Fruit fly (Drosophila melanogaster) whole organism, embryonic: ENCODE measurements around the gene Nab2.

Experiments used
- Adf1 ChIP-seq: fragments of 200-800 bp; sonication (Bioruptor generic); IDR thresholded peaks from 2 replicates; pipeline ENCODE4 v1.3.6; 2022; ENCODE audit warnings: missing biosample characterization, missing genetic modification characterization
- B-H1 ChIP-seq: fragments of 200-800 bp; sonication (Bioruptor generic); IDR thresholded peaks from 3 replicates; pipeline ENCODE4 v1.3.6; 2022; ENCODE audit warnings: missing biosample characterization, missing genetic modification characterization
- CG1024 ChIP-seq: fragments of 200-800 bp; sonication (Bioruptor generic); IDR thresholded peaks from 2 replicates; pipeline ENCODE4 v1.3.6; 2022; ENCODE audit warnings: missing biosample characterization, missing genetic modification characterization
- CG10431 ChIP-seq: fragments of 200-800 bp; sonication (Bioruptor generic); optimal IDR thresholded peaks from 3 replicates; lab custom pipeline; 2018; ENCODE audit warnings: missing biosample characterization, mild to moderate bottlenecking, missing genetic modification characterization
- CG11456 ChIP-seq: fragments of 200-800 bp; sonication (Bioruptor generic); IDR thresholded peaks from 3 replicates; pipeline ENCODE4 v1.3.6; 2022; ENCODE audit warnings: missing biosample characterization, missing genetic modification characterization
- CG12942 ChIP-seq: fragments of 200-800 bp; sonication (Bioruptor generic); optimal IDR thresholded peaks from 3 replicates; lab custom pipeline; 2016; ENCODE audit warnings: missing biosample characterization, missing genetic modification characterization
- CG1602 ChIP-seq: fragments of 200-800 bp; sonication (Bioruptor generic); optimal IDR thresholded peaks from 3 replicates; lab custom pipeline; 2016; ENCODE audit warnings: missing biosample characterization, missing genetic modification characterization
- CG1603 ChIP-seq: fragments of 200-800 bp; sonication (Bioruptor generic); optimal IDR thresholded peaks from 2 replicates; lab custom pipeline; 2019; ENCODE audit warnings: missing biosample characterization, mild to moderate bottlenecking, missing genetic modification characterization, moderate library complexity
- CG16863 ChIP-seq: fragments of 200-800 bp; sonication (Bioruptor generic); optimal IDR thresholded peaks from 3 replicates; lab custom pipeline; 2016; ENCODE audit warnings: missing biosample characterization, missing genetic modification characterization
- CG17568 ChIP-seq: fragments of 200-800 bp; sonication (Bioruptor generic); optimal IDR thresholded peaks from 2 replicates; lab custom pipeline; 2018; ENCODE audit warnings: missing biosample characterization, mild to moderate bottlenecking, missing genetic modification characterization, moderate library complexity
- CG3065 ChIP-seq: fragments of 200-800 bp; sonication (Bioruptor generic); optimal IDR thresholded peaks from 2 replicates; lab custom pipeline; 2016; ENCODE audit warnings: missing biosample characterization, missing genetic modification characterization
- CG33557 ChIP-seq: fragments of 200-800 bp; sonication (Bioruptor generic); optimal IDR thresholded peaks from 2 replicates; lab custom pipeline; 2019; ENCODE audit warnings: missing biosample characterization, mild to moderate bottlenecking, missing genetic modification characterization, moderate library complexity
- CG34224 ChIP-seq: fragments of 200-800 bp; sonication (Bioruptor generic); IDR thresholded peaks from 3 replicates; pipeline ENCODE4 v1.3.6; 2022; ENCODE audit warnings: missing biosample characterization, missing genetic modification characterization; ENCODE audit not compliant: partially characterized antibody
- CG4360 ChIP-seq: fragments of 200-800 bp; sonication (Bioruptor generic); IDR thresholded peaks from 2 replicates; pipeline ENCODE4 v1.3.6; 2022; ENCODE audit warnings: missing biosample characterization, missing genetic modification characterization
- CG4707 ChIP-seq: fragments of 200-800 bp; sonication (Bioruptor generic); optimal IDR thresholded peaks from 2 replicates; lab custom pipeline; 2018; ENCODE audit warnings: missing biosample characterization, mild to moderate bottlenecking, missing genetic modification characterization, moderate library complexity
- CG6175 ChIP-seq: fragments of 200-800 bp; sonication (Bioruptor generic); IDR thresholded peaks from 3 replicates; pipeline ENCODE4 v1.3.6; 2022; ENCODE audit warnings: missing biosample characterization, missing genetic modification characterization
- CG6254 ChIP-seq: fragments of 200-800 bp; sonication (Bioruptor generic); optimal IDR thresholded peaks from 3 replicates; lab custom pipeline; 2017; ENCODE audit warnings: mild to moderate bottlenecking, missing biosample characterization, missing genetic modification reagents, missing genetic modification characterization
- CG7556 ChIP-seq: fragments of 200-800 bp; sonication (Bioruptor generic); optimal IDR thresholded peaks from 2 replicates; lab custom pipeline; 2017; ENCODE audit warnings: missing biosample characterization, mild to moderate bottlenecking, missing genetic modification characterization
- CG8089 ChIP-seq: fragments of 200-800 bp; sonication (Bioruptor generic); optimal IDR thresholded peaks from 3 replicates; lab custom pipeline; 2016; ENCODE audit warnings: missing biosample characterization, missing genetic modification characterization
- Dref ChIP-seq: fragments of 200-800 bp; sonication (Bioruptor generic); IDR thresholded peaks from 2 replicates; pipeline ENCODE4 v1.3.6; 2022; ENCODE audit warnings: missing biosample characterization, missing genetic modification characterization
- Ets65A ChIP-seq: fragments of 200-800 bp; sonication (Bioruptor generic); peaks from one replicate; lab custom pipeline; 2016; ENCODE audit warnings: missing biosample characterization, missing genetic modification characterization
- HmgD ChIP-seq: fragments of 200-800 bp; sonication (Bioruptor generic); optimal IDR thresholded peaks from 3 replicates; lab custom pipeline; 2016; ENCODE audit warnings: missing biosample characterization, missing genetic modification characterization
- Hmr ChIP-seq: fragments of 200-800 bp; sonication (Bioruptor generic); optimal IDR thresholded peaks from 3 replicates; lab custom pipeline; 2017; ENCODE audit warnings: mild to moderate bottlenecking, missing biosample characterization, missing genetic modification reagents, missing genetic modification characterization
- Max ChIP-seq: fragments of 200-800 bp; sonication (Bioruptor generic); optimal IDR thresholded peaks from 2 replicates; lab custom pipeline; 2016; ENCODE audit warnings: missing biosample characterization, mild to moderate bottlenecking, missing genetic modification characterization
- Mrtf ChIP-seq: fragments of 200-800 bp; sonication (Bioruptor generic); IDR thresholded peaks from 3 replicates; pipeline ENCODE4 v1.3.6; 2022; ENCODE audit warnings: missing biosample characterization, missing genetic modification characterization
- Neu2 ChIP-seq: fragments of 200-800 bp; sonication (Bioruptor generic); optimal IDR thresholded peaks from 3 replicates; lab custom pipeline; 2016; ENCODE audit warnings: missing biosample characterization, missing genetic modification characterization, borderline replicate concordance
- Oaz ChIP-seq: fragments of 200-800 bp; sonication (Bioruptor generic); IDR thresholded peaks from 2 replicates; pipeline ENCODE4 v1.3.6; 2022; ENCODE audit warnings: missing biosample characterization, missing genetic modification characterization
- Oli ChIP-seq: fragments of 200-800 bp; sonication (Bioruptor generic); optimal IDR thresholded peaks from 2 replicates; lab custom pipeline; 2018; ENCODE audit warnings: missing biosample characterization, mild to moderate bottlenecking, missing genetic modification characterization, moderate library complexity
- Scr ChIP-seq: fragments of 200-800 bp; sonication (Bioruptor generic); IDR thresholded peaks from 2 replicates; pipeline ENCODE4 v1.3.6; 2022; ENCODE audit warnings: missing biosample characterization, missing genetic modification characterization; ENCODE audit not compliant: partially characterized antibody
- Sry-δ ChIP-seq: fragments of 200-800 bp; sonication (Bioruptor generic); optimal IDR thresholded peaks from 2 replicates; lab custom pipeline; 2016; ENCODE audit warnings: missing biosample characterization, missing genetic modification characterization
- Stat92E ChIP-seq, 3 experiments: fragments of >200 bp in 2 of 3; fragments of 200-800 bp in 1 of 3; sonication (Bioruptor generic) in 1 of 3; optimal IDR thresholded peaks; 2 replicates each; lab custom pipeline; 2017 to 2019; ENCODE audit warnings: missing biosample characterization in 3 of 3, missing genetic modification characterization in 3 of 3, mild to moderate bottlenecking in 1 of 3, moderate library complexity in 1 of 3
- Vsx1 ChIP-seq: fragments of 200-800 bp; sonication (Bioruptor generic); optimal IDR thresholded peaks from 2 replicates; lab custom pipeline; 2017; ENCODE audit warnings: missing biosample characterization, mild to moderate bottlenecking, missing genetic modification characterization, missing genetic modification reagents
- aop ChIP-seq: fragments of 200-800 bp; sonication (Bioruptor generic); IDR thresholded peaks from 2 replicates; pipeline ENCODE4 v1.3.6; 2022; ENCODE audit warnings: missing biosample characterization, missing genetic modification characterization
- az2 ChIP-seq: fragments of 200-800 bp; sonication (Bioruptor generic); optimal IDR thresholded peaks from 3 replicates; lab custom pipeline; 2016; ENCODE audit warnings: missing biosample characterization, missing genetic modification characterization
- bowl ChIP-seq: fragments of 200-800 bp; sonication (Bioruptor generic); IDR thresholded peaks from 2 replicates; pipeline ENCODE4 v1.3.6; 2022; ENCODE audit warnings: missing biosample characterization, missing genetic modification characterization
- ci ChIP-seq: fragments of 200-800 bp; sonication (Bioruptor generic); IDR thresholded peaks from 3 replicates; pipeline ENCODE4 v1.3.6; 2022; ENCODE audit warnings: missing biosample characterization, missing genetic modification characterization
- dan ChIP-seq: fragments of 200-800 bp; sonication (Bioruptor generic); IDR thresholded peaks from 2 replicates; pipeline ENCODE4 v1.3.6; 2022; ENCODE audit warnings: missing biosample characterization, missing genetic modification characterization
- dimm ChIP-seq: fragments of 200-800 bp; sonication (Bioruptor generic); IDR thresholded peaks from 2 replicates; pipeline ENCODE4 v1.3.6; 2022; ENCODE audit warnings: missing biosample characterization, missing genetic modification characterization
- emc ChIP-seq: fragments of 200-800 bp; sonication (Bioruptor generic); optimal IDR thresholded peaks from 2 replicates; lab custom pipeline; 2016; ENCODE audit warnings: missing biosample characterization, missing genetic modification characterization
- ems ChIP-seq: fragments of 200-800 bp; sonication (Bioruptor generic); optimal IDR thresholded peaks from 3 replicates; lab custom pipeline; 2016; ENCODE audit warnings: missing biosample characterization, missing genetic modification characterization
- fd64A ChIP-seq: fragments of 200-800 bp; sonication (Bioruptor generic); optimal IDR thresholded peaks from 3 replicates; lab custom pipeline; 2018; ENCODE audit warnings: missing biosample characterization, mild to moderate bottlenecking, missing genetic modification characterization
- gsb ChIP-seq: fragments of 200-800 bp; sonication (Bioruptor generic); IDR thresholded peaks from 2 replicates; pipeline ENCODE4 v1.3.6; 2022; ENCODE audit warnings: missing biosample characterization, missing genetic modification characterization
- lov ChIP-seq, 2 experiments: fragments of 200-800 bp in 1 of 2; fragments of >200 bp in 1 of 2; sonication (Bioruptor generic) in 1 of 2; IDR thresholded peaks in 1 of 2; optimal IDR thresholded peaks in 1 of 2; 2 replicates in 1 of 2; 3 replicates in 1 of 2; pipeline versions ENCODE4 v1.3.6 to Lab custom; 2017 to 2022; ENCODE audit warnings: missing biosample characterization in 1 of 2, missing genetic modification characterization in 1 of 2
- pan ChIP-seq, 4 experiments: fragments of >200 bp in 3 of 4; fragments of 200-800 bp in 1 of 4; sonication (Bioruptor generic) in 1 of 4; optimal IDR thresholded peaks in 3 of 4; IDR thresholded peaks in 1 of 4; 2 replicates each; pipeline versions ENCODE4 v1.3.6 to Lab custom; 2017 to 2022; ENCODE audit warnings: missing biosample characterization in 2 of 4, missing genetic modification characterization in 2 of 4, mixed read lengths in 1 of 4
- pb ChIP-seq: fragments of 200-800 bp; sonication (Bioruptor generic); optimal IDR thresholded peaks from 3 replicates; lab custom pipeline; 2016; ENCODE audit warnings: missing biosample characterization, missing genetic modification characterization
- pita ChIP-seq: fragments of 200-800 bp; sonication (Bioruptor generic); optimal IDR thresholded peaks from 2 replicates; lab custom pipeline; 2017; ENCODE audit warnings: missing biosample characterization, mild to moderate bottlenecking, missing genetic modification characterization
- psq ChIP-seq: fragments of 200-800 bp; sonication (Bioruptor generic); optimal IDR thresholded peaks from 2 replicates; lab custom pipeline; 2017; ENCODE audit warnings: missing biosample characterization, missing genetic modification characterization
- pum ChIP-seq: fragments of 200-800 bp; sonication (Bioruptor generic); optimal IDR thresholded peaks from 2 replicates; lab custom pipeline; 2016; ENCODE audit warnings: missing biosample characterization, missing genetic modification characterization
- sens ChIP-seq: fragments of 200-800 bp; sonication (Bioruptor generic); peaks from one replicate; lab custom pipeline; 2016; ENCODE audit warnings: missing biosample characterization, missing genetic modification characterization
- shn ChIP-seq: fragments of 200-800 bp; sonication (Bioruptor generic); optimal IDR thresholded peaks from 3 replicates; lab custom pipeline; 2016; ENCODE audit warnings: missing biosample characterization, missing genetic modification characterization

The Nab2 gene

dm6 chr3R:24348420-24349190, 30.4 kb upstream of the Nab2 start, which contains the start of the genes CG5746 and CG6454 (continued):
- TF ChIP-seq HmgD (GFP tag; lab: Kevin White, UChicago) (no peak), bowl (GFP tag; lab: Robert Waterston, UW) (no peak), sens (GFP tag; lab: Kevin White, UChicago) (peak; percentile 94), CG1602 (GFP tag; lab: Kevin White, UChicago) (peak; percentile 51), CG1024 (GFP tag; lab: Robert Waterston, UW) (no peak), psq (GFP tag; lab: Kevin White, UChicago) (peak; percentile 23), CG8089 (GFP tag; lab: Kevin White, UChicago) (peak; percentile 21), CG33557 (peak; percentile 44), Neu2 (GFP tag; lab: Kevin White, UChicago) (peak; percentile 18), CG34224 (no peak), emc (no peak), CG6175 (GFP tag; lab: Robert Waterston, UW) (no peak), aop (GFP tag; lab: Robert Waterston, UW) (no peak), CG16863 (GFP tag; lab: Kevin White, UChicago) (peak; percentile 56), pan (optimal IDR thresholded peaks at IDR 0.05; lab: Kevin White, UChicago) (no peak), pan (GFP tag; optimal IDR thresholded peaks at IDR 0.05 in 1 of 2, IDR thresholded peaks at IDR 0.05 in 1 of 2) (no peak), CG4360 (GFP tag; lab: Robert Waterston, UW) (peak; percentile 79), Oli (tag; lab: Kevin White, UChicago) (no peak), Vsx1 (GFP tag; lab: Kevin White, UChicago) (no peak), pita (no peak), gsb (no peak), Hmr (no peak), Oaz (no peak), dimm (no peak), pum (GFP tag; lab: Kevin White, UChicago) (peak; percentile 55), CG10431 (GFP tag; lab: Kevin White, UChicago) (no peak), CG6254 (no peak), dan (GFP tag; lab: Robert Waterston, UW) (no peak), CG1603 (no peak), CG7556 (GFP tag; lab: Kevin White, UChicago) (no peak), CG3065 (GFP tag; lab: Kevin White, UChicago) (no peak), Ets65A (GFP tag; lab: Kevin White, UChicago) (peak; percentile 69), Dref (GFP tag; lab: Robert Waterston, UW) (no peak), CG12942 (GFP tag; lab: Kevin White, UChicago) (peak; percentile 69), Adf1 (GFP tag; lab: Robert Waterston, UW) (no peak), ems (GFP tag; lab: Kevin White, UChicago) (peak; percentile 40), az2 (GFP tag; lab: Kevin White, UChicago) (peak; percentile 48), Stat92E (GFP tag; optimal IDR thresholded peaks at IDR 0.05; lab: Kevin White, UChicago) (no peak), Max (GFP tag; lab: Kevin White, UChicago) (peak; percentile 39), ci (GFP tag; lab: Robert Waterston, UW) (no peak), CG4707 (GFP tag; lab: Kevin White, UChicago) (no peak), lov (optimal IDR thresholded peaks at IDR 0.05; lab: Kevin White, UChicago) (no peak), lov (GFP tag; IDR thresholded peaks at IDR 0.05; lab: Robert Waterston, UW) (no peak), CG11456 (GFP tag; lab: Robert Waterston, UW) (no peak), CG17568 (GFP tag; lab: Kevin White, UChicago) (no peak), B-H1 (no peak), Scr (no peak), shn (GFP tag; lab: Kevin White, UChicago) (peak; percentile 46), fd64A (GFP tag; lab: Kevin White, UChicago) (no peak), pb (GFP tag; lab: Kevin White, UChicago) (no peak), Sry-δ (peak; percentile 38), Mrtf (GFP tag; lab: Robert Waterston, UW) (no peak)
